Worm (Caenorhabditis elegans) whole organism, L4 larva: ENCODE measurements around the gene T26C12.2.

ENCODE experiments used
- F44E2.7 ChIP-seq: fragments of 200-800 bp; sonication (Bioruptor generic); IDR thresholded peaks from 2 replicates; pipeline ENCODE4 v2.1.2; 2022; ENCODE audit warnings: missing genetic modification characterization, missing compliant biosample characterization
- F49E8.2 ChIP-seq: sonication (generic microtip); optimal IDR thresholded peaks from 2 replicates; lab custom pipeline; 2016; ENCODE audit warnings: missing compliant biosample characterization, mild to moderate bottlenecking, missing genetic modification characterization, borderline replicate concordance
- T20F7.1 ChIP-seq: fragments of 200-800 bp; sonication (Bioruptor generic); optimal IDR thresholded peaks from 2 replicates; lab custom pipeline; 2018; ENCODE audit warnings: mild to moderate bottlenecking, missing genetic modification characterization, missing compliant biosample characterization
- Y105C5A.15 ChIP-seq: fragments of 200-800 bp; sonication (Bioruptor generic); IDR thresholded peaks from 2 replicates; pipeline ENCODE4 v1.3.6; 2022; ENCODE audit warnings: missing genetic modification characterization, missing compliant biosample characterization
- Y75B8A.6 ChIP-seq: fragments of 200-800 bp; sonication (Bioruptor generic); IDR thresholded peaks from 2 replicates; pipeline ENCODE4 v1.3.6; 2022; ENCODE audit warnings: missing genetic modification reagents, missing genetic modification characterization, missing compliant biosample characterization
- ZK546.5 ChIP-seq, 2 experiments: sonication (generic microtip); optimal IDR thresholded peaks; 2 replicates each; lab custom pipeline; 2017; ENCODE audit warnings: missing biosample characterization in 2 of 2, missing genetic modification characterization in 2 of 2
- arid-1 ChIP-seq: fragments of 200-800 bp; sonication (Bioruptor generic); conservative IDR thresholded peaks from 2 replicates; pipeline ENCODE4 v1.3.6; 2022; ENCODE audit warnings: missing genetic modification reagents, missing genetic modification characterization, missing compliant biosample characterization
- ceh-20 ChIP-seq: fragments of 200-800 bp; sonication (Bioruptor generic); IDR thresholded peaks from 2 replicates; pipeline ENCODE4 v1.3.6; 2022; ENCODE audit warnings: missing genetic modification reagents, missing genetic modification characterization, missing compliant biosample characterization
- ceh-28 ChIP-seq: fragments of 150-350 bp; optimal IDR thresholded peaks from 2 replicates; lab custom pipeline; 2014; ENCODE audit warnings: missing biosample characterization, missing genetic modification reagents, missing genetic modification characterization
- ceh-32 ChIP-seq: sonication (generic microtip); optimal IDR thresholded peaks from 2 replicates; lab custom pipeline; 2016; ENCODE audit warnings: mild to moderate bottlenecking, missing genetic modification characterization, missing compliant biosample characterization; ENCODE audit not compliant: poor library complexity
- ceh-62 ChIP-seq: sonication (generic microtip); optimal IDR thresholded peaks from 2 replicates; lab custom pipeline; 2017; ENCODE audit warnings: missing biosample characterization, missing genetic modification characterization
- cey-2 ChIP-seq: sonication (generic microtip); optimal IDR thresholded peaks from 3 replicates; lab custom pipeline; 2017; ENCODE audit warnings: missing genetic modification characterization, mild to moderate bottlenecking, missing compliant biosample characterization, antibody characterized with exemption, borderline replicate concordance; ENCODE audit not compliant: insufficient read depth
- ctbp-1 ChIP-seq: fragments of 200-800 bp; sonication (Bioruptor generic); IDR thresholded peaks from 2 replicates; pipeline ENCODE4 v1.3.6; 2022; ENCODE audit warnings: missing genetic modification reagents, missing genetic modification characterization, missing compliant biosample characterization
- daf-12 ChIP-seq: fragments of 150-350 bp; optimal IDR thresholded peaks from 2 replicates; lab custom pipeline; 2014; ENCODE audit warnings: missing biosample characterization, missing genetic modification reagents, missing genetic modification characterization
- daf-16 ChIP-seq, 3 experiments: sonication (generic microtip); optimal IDR thresholded peaks; 2 replicates each; lab custom pipeline; 2016 to 2017; ENCODE audit warnings: missing genetic modification characterization in 3 of 3, missing genetic modification reagents in 3 of 3, mild to moderate bottlenecking in 2 of 3, missing compliant biosample characterization in 2 of 3, missing biosample characterization in 1 of 3, moderate library complexity in 1 of 3
- daf-8 ChIP-seq: fragments of 200-800 bp; sonication (Bioruptor generic); IDR thresholded peaks from 2 replicates; pipeline ENCODE4 v1.3.6; 2022; ENCODE audit warnings: missing genetic modification characterization, missing compliant biosample characterization
- dmd-6 ChIP-seq: fragments of 200-800 bp; sonication (Bioruptor generic); IDR thresholded peaks from 2 replicates; pipeline ENCODE4 v1.3.6; 2022; ENCODE audit warnings: missing genetic modification reagents, missing genetic modification characterization, missing compliant biosample characterization
- dmd-8 ChIP-seq: fragments of 200-800 bp; sonication (Bioruptor generic); IDR thresholded peaks from 2 replicates; pipeline ENCODE4 v1.3.6; 2022; ENCODE audit warnings: missing genetic modification characterization, missing compliant biosample characterization
- duxl-1 ChIP-seq: sonication (generic microtip); optimal IDR thresholded peaks from 2 replicates; lab custom pipeline; 2016; ENCODE audit warnings: mild to moderate bottlenecking, missing genetic modification characterization, moderate library complexity, missing compliant biosample characterization; ENCODE audit not compliant: poor library complexity
- egl-27 ChIP-seq: sonication (generic microtip); optimal IDR thresholded peaks from 3 replicates; lab custom pipeline; 2017; ENCODE audit warnings: missing biosample characterization, missing genetic modification reagents, missing genetic modification characterization
- fos-1 ChIP-seq: fragments of 150-350 bp; optimal IDR thresholded peaks from 2 replicates; lab custom pipeline; 2014; ENCODE audit warnings: missing biosample characterization, missing genetic modification characterization
- gei-8 ChIP-seq: fragments of 200-800 bp; sonication (Bioruptor generic); optimal IDR thresholded peaks from 2 replicates; lab custom pipeline; 2018; ENCODE audit warnings: mild to moderate bottlenecking, missing genetic modification characterization, missing compliant biosample characterization
- hif-1 ChIP-seq, 2 experiments: sonication (generic microtip); optimal IDR thresholded peaks; 2 replicates each; lab custom pipeline; 2016 to 2017; ENCODE audit warnings: missing compliant biosample characterization in 2 of 2, missing genetic modification characterization in 2 of 2, missing genetic modification reagents in 2 of 2, missing genotype in 2 of 2, mild to moderate bottlenecking in 1 of 2
- lim-7 ChIP-seq: fragments of 200-800 bp; sonication (Bioruptor generic); IDR thresholded peaks from 2 replicates; pipeline ENCODE4 v1.3.6; 2022; ENCODE audit warnings: missing genetic modification characterization, missing compliant biosample characterization
- lin-13 ChIP-seq: fragments of 150-350 bp; optimal IDR thresholded peaks from 2 replicates; lab custom pipeline; 2014; ENCODE audit warnings: missing biosample characterization, missing genetic modification reagents, missing genetic modification characterization
- lin-29 ChIP-seq: fragments of 200-800 bp; sonication (Bioruptor generic); IDR thresholded peaks from 2 replicates; pipeline ENCODE4 v1.3.6; 2022; ENCODE audit warnings: missing genetic modification reagents, missing genetic modification characterization, missing compliant biosample characterization
- lin-39 ChIP-seq: fragments of 150-350 bp; optimal IDR thresholded peaks from 2 replicates; lab custom pipeline; 2014; ENCODE audit warnings: missing biosample characterization, missing genetic modification reagents, missing genetic modification characterization
- lsy-2 ChIP-seq, 2 experiments: fragments of 150-350 bp in 1 of 2; sonication (generic microtip) in 1 of 2; optimal IDR thresholded peaks; 2 replicates each; lab custom pipeline; 2014 to 2017; ENCODE audit warnings: missing biosample characterization in 2 of 2, missing genetic modification characterization in 2 of 2
- mdl-1 ChIP-seq, 2 experiments: fragments of 150-350 bp in 1 of 2; sonication (generic microtip) in 1 of 2; optimal IDR thresholded peaks; 2 replicates each; lab custom pipeline; 2014 to 2017; ENCODE audit warnings: missing biosample characterization in 2 of 2, missing genetic modification characterization in 2 of 2
- mdt-29 ChIP-seq: fragments of 200-800 bp; sonication (Bioruptor generic); IDR thresholded peaks from 2 replicates; pipeline ENCODE4 v1.3.6; 2022; ENCODE audit warnings: missing genetic modification reagents, missing genetic modification characterization, missing compliant biosample characterization
- mes-2 ChIP-seq: sonication (generic microtip); optimal IDR thresholded peaks from 2 replicates; lab custom pipeline; 2016; ENCODE audit warnings: missing genotype, mild to moderate bottlenecking, missing genetic modification characterization, missing compliant biosample characterization; ENCODE audit not compliant: poor library complexity, severe bottlenecking
- nhr-10 ChIP-seq: fragments of 150-350 bp; optimal IDR thresholded peaks from 2 replicates; lab custom pipeline; 2014; ENCODE audit warnings: missing biosample characterization, missing genetic modification characterization
- nhr-11 ChIP-seq: fragments of 150-350 bp; optimal IDR thresholded peaks from 2 replicates; lab custom pipeline; 2014; ENCODE audit warnings: missing biosample characterization, missing genetic modification characterization
- nhr-111 ChIP-seq: fragments of 200-800 bp; sonication (Bioruptor generic); optimal IDR thresholded peaks from 2 replicates; lab custom pipeline; 2018; ENCODE audit warnings: mild to moderate bottlenecking, missing genetic modification characterization, missing compliant biosample characterization
- nhr-28 ChIP-seq: fragments of 150-350 bp; optimal IDR thresholded peaks from 2 replicates; lab custom pipeline; 2014; ENCODE audit warnings: missing biosample characterization, missing genetic modification characterization
- nhr-41 ChIP-seq: fragments of 200-800 bp; sonication (Bioruptor generic); IDR thresholded peaks from 2 replicates; pipeline ENCODE4 v1.3.6; 2022; ENCODE audit warnings: missing genetic modification reagents, missing genetic modification characterization, missing compliant biosample characterization
- nhr-6 ChIP-seq: fragments of 150-350 bp; optimal IDR thresholded peaks from 2 replicates; lab custom pipeline; 2014; ENCODE audit warnings: missing biosample characterization, missing genetic modification characterization
- pha-4 ChIP-seq, 2 experiments: fragments of 150-350 bp in 1 of 2; fragments of 200-800 bp in 1 of 2; sonication (Bioruptor generic) in 1 of 2; IDR thresholded peaks in 1 of 2; optimal IDR thresholded peaks in 1 of 2; 2 replicates each; pipeline versions ENCODE4 v1.3.6 to Lab custom; 2014 to 2022; ENCODE audit warnings: missing genetic modification characterization in 2 of 2, missing genetic modification reagents in 2 of 2, missing biosample characterization in 1 of 2, missing compliant biosample characterization in 1 of 2
- php-3 ChIP-seq: fragments of 200-800 bp; sonication (Bioruptor generic); IDR thresholded peaks from 2 replicates; pipeline ENCODE4 v1.3.6; 2022; ENCODE audit warnings: missing genetic modification reagents, missing genetic modification characterization, missing compliant biosample characterization
- pqm-1 ChIP-seq: sonication (generic microtip); optimal IDR thresholded peaks from 2 replicates; lab custom pipeline; 2017; ENCODE audit warnings: missing biosample characterization, missing genetic modification characterization
- set-16 ChIP-seq: fragments of 200-800 bp; sonication (Bioruptor generic); IDR thresholded peaks from 2 replicates; pipeline ENCODE4 v1.3.6; 2022; ENCODE audit warnings: missing genetic modification reagents, missing genetic modification characterization, missing compliant biosample characterization
- skn-1 ChIP-seq: fragments of 150-350 bp; optimal IDR thresholded peaks from 2 replicates; lab custom pipeline; 2014; ENCODE audit warnings: missing biosample characterization, missing genetic modification characterization
- tag-97 ChIP-seq: fragments of 200-800 bp; sonication (Bioruptor generic); IDR thresholded peaks from 2 replicates; pipeline ENCODE4 v1.3.6; 2022; ENCODE audit warnings: missing genetic modification characterization, missing compliant biosample characterization
- tra-1 ChIP-seq: fragments of 200-800 bp; sonication (Bioruptor generic); IDR thresholded peaks from 2 replicates; pipeline ENCODE4 v1.3.6; 2022; ENCODE audit warnings: missing genetic modification reagents, missing genetic modification characterization, missing compliant biosample characterization
- unc-130 ChIP-seq: sonication (generic microtip); optimal IDR thresholded peaks from 2 replicates; lab custom pipeline; 2016; ENCODE audit warnings: missing genetic modification reagents, missing genetic modification characterization, missing compliant biosample characterization
- zfp-3 ChIP-seq: fragments of 200-800 bp; sonication (Bioruptor generic); conservative IDR thresholded peaks from 2 replicates; pipeline ENCODE4 v1.3.6; 2022; ENCODE audit warnings: missing genetic modification reagents, missing genetic modification characterization, missing compliant biosample characterization
- zip-2 ChIP-seq: fragments of 150-350 bp; optimal IDR thresholded peaks from 2 replicates; lab custom pipeline; 2014; ENCODE audit warnings: missing biosample characterization, missing genetic modification characterization
- ztf-7 ChIP-seq: fragments of 150-350 bp; optimal IDR thresholded peaks from 2 replicates; lab custom pipeline; 2014; ENCODE audit warnings: missing biosample characterization, missing genetic modification characterization

Gene T26C12.2

DNA sequence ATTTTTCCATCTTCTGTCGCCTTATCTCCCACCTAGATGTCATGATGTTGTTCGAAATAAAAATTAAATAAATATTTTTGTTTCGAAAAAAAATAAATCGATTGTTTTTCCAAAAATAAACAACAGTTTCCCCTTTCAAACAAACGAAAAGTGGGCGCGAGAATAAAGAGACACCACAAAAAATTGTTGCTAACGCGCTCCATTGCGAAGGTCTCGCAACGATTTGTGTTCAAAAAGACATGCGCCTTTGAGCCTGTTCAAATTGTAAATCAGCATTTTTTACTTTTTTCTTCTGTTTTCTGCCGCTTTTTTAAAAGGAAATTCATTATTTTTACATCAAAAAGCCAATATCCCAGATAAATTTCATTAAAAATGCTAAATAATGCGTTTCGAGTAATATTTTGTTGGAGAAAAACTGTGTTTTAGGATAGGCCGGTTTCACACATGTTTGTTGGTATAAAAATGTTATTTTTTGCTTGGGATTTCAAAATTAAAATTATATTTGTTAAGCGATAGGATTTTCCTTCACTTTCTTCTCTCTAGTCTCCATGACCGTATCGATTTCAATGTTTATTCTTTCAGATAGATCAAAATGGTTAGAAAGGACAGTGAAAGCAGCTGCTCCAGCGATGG, 29.1 kb upstream of the T26C12.2 start, which contains the start of gene W08E12.7 (continued):
- TF ChIP-seq mes-2 (tag; lab: Kevin White, UChicago), result peak; percentile 96
- TF ChIP-seq T20F7.1 (GFP tag; lab: Kevin White, UChicago), result no peak
- TF ChIP-seq lim-7 (GFP tag; lab: Robert Waterston, UW), result no peak
- TF ChIP-seq arid-1 (GFP tag; lab: Robert Waterston, UW), result peak; percentile 74; the same call in 1 of the 2 replicates
- peak; percentile 96 for TF ChIP-seq unc-130
- TF ChIP-seq cey-2, result no peak
- peak; percentile 84 for TF ChIP-seq dmd-6
- TF ChIP-seq nhr-111 (GFP tag; lab: Kevin White, UChicago), result no peak
- TF ChIP-seq duxl-1 (tag; lab: Kevin White, UChicago), result peak; percentile 79
- no peak for TF ChIP-seq skn-1 (tag; lab: Kevin White, UChicago)
- peak; percentile 90 to 97 for TF ChIP-seq lsy-2 (tag; optimal IDR thresholded peaks at IDR 0.05; lab: Kevin White, UChicago)
- no peak for TF ChIP-seq dmd-8
- TF ChIP-seq F49E8.2 (tag; lab: Kevin White, UChicago), result peak; percentile 38
- peak in 1 of 2 experiments; percentile 53 for TF ChIP-seq ZK546.5 (tag; optimal IDR thresholded peaks at IDR 0.05; lab: Kevin White, UChicago)
- peak; percentile 32 for TF ChIP-seq ceh-28
- peak; percentile 50 for TF ChIP-seq ztf-7
- no peak for TF ChIP-seq nhr-10
- no peak for TF ChIP-seq F44E2.7 (GFP tag; lab: Robert Waterston, UW)
- TF ChIP-seq lin-29, result peak; percentile 71; the same call in 1 of the 2 replicates
- peak; percentile 58 to 94 for TF ChIP-seq mdl-1 (tag; optimal IDR thresholded peaks at IDR 0.05; lab: Kevin White, UChicago)
- no peak for TF ChIP-seq fos-1 (tag; lab: Kevin White, UChicago)
- no peak for TF ChIP-seq Y105C5A.15 (GFP tag; lab: Robert Waterston, UW)
- TF ChIP-seq Y75B8A.6 (GFP tag; lab: Robert Waterston, UW), result no peak
- peak; percentile 95 for TF ChIP-seq nhr-11 (tag; lab: Kevin White, UChicago)
- peak; percentile 82 for TF ChIP-seq pqm-1 (tag; lab: Kevin White, UChicago)
- no peak for TF ChIP-seq daf-12
- peak; percentile 97 for TF ChIP-seq lin-13 (GFP tag; lab: Kevin White, UChicago)
- TF ChIP-seq ceh-32, result no peak
- no peak for TF ChIP-seq tag-97 (GFP tag; lab: Robert Waterston, UW)
- TF ChIP-seq egl-27 (tag; lab: Kevin White, UChicago), result no peak
- peak; percentile 96 for TF ChIP-seq nhr-28 (tag; lab: Kevin White, UChicago)
- peak; percentile 27 to 87 for TF ChIP-seq hif-1 (tag; optimal IDR thresholded peaks at IDR 0.05; lab: Kevin White, UChicago)
- TF ChIP-seq daf-16 (GFP tag; optimal IDR thresholded peaks at IDR 0.05; lab: Kevin White, UChicago), result peak in 1 of 2 experiments; percentile 68
- peak; percentile 93 for TF ChIP-seq daf-16 (tag; optimal IDR thresholded peaks at IDR 0.05; lab: Kevin White, UChicago)
- no peak for TF ChIP-seq lin-39 (tag; lab: Kevin White, UChicago)
- no peak for TF ChIP-seq daf-8 (GFP tag; lab: Robert Waterston, UW)
- peak; percentile 69; the same call in 1 of the 2 replicates for TF ChIP-seq ceh-20 (GFP tag; lab: Robert Waterston, UW)
- TF ChIP-seq nhr-6 (tag; lab: Kevin White, UChicago), result peak; percentile 92
- TF ChIP-seq set-16, result no peak
- TF ChIP-seq tra-1 (GFP tag; lab: Robert Waterston, UW), result peak; percentile 64; the same call in 1 of the 2 replicates
- peak; percentile 87 for TF ChIP-seq zfp-3 (GFP tag; lab: Robert Waterston, UW)
- TF ChIP-seq php-3 (GFP tag; lab: Robert Waterston, UW), result 0 out of 2 replicates have a peak, but pooled peaks have one; percentile 20
- TF ChIP-seq ceh-62 (tag; lab: Kevin White, UChicago), result no peak
- TF ChIP-seq zip-2 (tag; lab: Kevin White, UChicago), result peak; percentile 39
- TF ChIP-seq mdt-29 (GFP tag; lab: Robert Waterston, UW), result peak; percentile 49; the same call in 1 of the 2 replicates
- peak; percentile 57; the same call in 1 of the 2 replicates for TF ChIP-seq ctbp-1 (GFP tag; lab: Robert Waterston, UW)
- no peak for TF ChIP-seq gei-8 (GFP tag; lab: Kevin White, UChicago)
- no peak for TF ChIP-seq nhr-41 (GFP tag; lab: Robert Waterston, UW)
- no peak for TF ChIP-seq pha-4 (GFP tag; IDR thresholded peaks at IDR 0.05; lab: Robert Waterston, UW)
- peak; percentile 99 for TF ChIP-seq pha-4 (tag; optimal IDR thresholded peaks at IDR 0.05; lab: Kevin White, UChicago)
